Worm (Caenorhabditis elegans): Measurements from ENCODE around the gene cey-4.

The cey-4 gene

ce11 chrIII:10856830-10857229 lies 11.7 kb downstream of the cey-4 start:
- TF ChIP-seq nhr-237 (tag; optimal IDR thresholded peaks at IDR 0.05) (no peak), unc-120 (tag; optimal IDR thresholded peaks at IDR 0.05; ENCODE audit: poor library complexity, severe bottlenecking) (no peak), elt-1 (tag; optimal IDR thresholded peaks at IDR 0.05; ENCODE audit: borderline replicate concordance, insufficient read depth) (no peak), lin-13 (tag; optimal IDR thresholded peaks at IDR 0.05) (no peak), blmp-1 (tag; optimal IDR thresholded peaks at IDR 0.05) (no peak), M03D4.4 (tag; optimal IDR thresholded peaks at IDR 0.05) (no peak), ceh-43 (GFP tag; optimal IDR thresholded peaks at IDR 0.05) (no peak), ceh-39 (tag; optimal IDR thresholded peaks at IDR 0.05) (no peak), nhr-12 (tag; optimal IDR thresholded peaks at IDR 0.05) (no peak), sptf-1 (tag; optimal IDR thresholded peaks at IDR 0.05) (peak; percentile 51), zip-8 (tag; optimal IDR thresholded peaks at IDR 0.05) (no peak), ceh-83 (GFP tag; optimal IDR thresholded peaks at IDR 0.05) (peak; percentile 68), lsy-2 (tag; optimal IDR thresholded peaks at IDR 0.05) (no peak), unc-62 (GFP tag; optimal IDR thresholded peaks at IDR 0.05) (no peak), ztf-11 (tag; optimal IDR thresholded peaks at IDR 0.05) (no peak), snpc-4 (tag; optimal IDR thresholded peaks at IDR 0.05) (no peak), ham-2 (GFP tag; optimal IDR thresholded peaks at IDR 0.05) (no peak), lin-32 (GFP tag; optimal IDR thresholded peaks at IDR 0.05) (peak; percentile 53), drap-1 (GFP tag; optimal IDR thresholded peaks at IDR 0.05) (peak; percentile 33), nhr-76 (tag; optimal IDR thresholded peaks at IDR 0.05) (no peak), elt-3 (tag; optimal IDR thresholded peaks at IDR 0.05) (no peak), mls-2 (tag; optimal IDR thresholded peaks at IDR 0.05) (peak; percentile 26), flh-1 (GFP tag; optimal IDR thresholded peaks at IDR 0.05) (no peak), mab-5 (tag; optimal IDR thresholded peaks at IDR 0.05) (no peak), bed-3 (GFP tag; optimal IDR thresholded peaks at IDR 0.05) (peak; percentile 35), ces-1 (GFP tag; optimal IDR thresholded peaks at IDR 0.05) (no peak), nhr-28 (tag; optimal IDR thresholded peaks at IDR 0.05) (no peak), mep-1 (tag; optimal IDR thresholded peaks at IDR 0.05) (no peak), unc-39 (tag; optimal IDR thresholded peaks at IDR 0.05) (no peak), sem-2 (GFP tag; optimal IDR thresholded peaks at IDR 0.05) (no peak), pha-4 (tag; optimal IDR thresholded peaks at IDR 0.05) (no peak), hlh-1 (tag; optimal IDR thresholded peaks at IDR 0.05) (no peak), tbx-8 (GFP tag; optimal IDR thresholded peaks at IDR 0.05) (no peak), nhr-2 (tag; optimal IDR thresholded peaks at IDR 0.05) (no peak), cnd-1 (tag; optimal IDR thresholded peaks at IDR 0.05) (peak; percentile 77)

- TF ChIP-seq ces-1 (GFP tag; optimal IDR thresholded peaks at IDR 0.05) (peak; percentile 47), nhr-28 (tag; optimal IDR thresholded peaks at IDR 0.05) (no peak), ceh-83 (GFP tag; optimal IDR thresholded peaks at IDR 0.05) (no peak), lsy-2 (tag; optimal IDR thresholded peaks at IDR 0.05) (peak; percentile 6), tbx-8 (GFP tag; optimal IDR thresholded peaks at IDR 0.05) (no peak), nhr-12 (tag; optimal IDR thresholded peaks at IDR 0.05) (no peak), mab-5 (tag; optimal IDR thresholded peaks at IDR 0.05) (no peak), unc-62 (GFP tag; optimal IDR thresholded peaks at IDR 0.05) (no peak), zip-8 (tag; optimal IDR thresholded peaks at IDR 0.05) (no peak), sem-2 (GFP tag; optimal IDR thresholded peaks at IDR 0.05) (no peak), ceh-39 (tag; optimal IDR thresholded peaks at IDR 0.05) (no peak), ceh-43 (GFP tag; optimal IDR thresholded peaks at IDR 0.05) (no peak), lin-32 (GFP tag; optimal IDR thresholded peaks at IDR 0.05) (no peak), blmp-1 (tag; optimal IDR thresholded peaks at IDR 0.05) (no peak), mep-1 (tag; optimal IDR thresholded peaks at IDR 0.05) (peak; percentile 20), snpc-4 (tag; optimal IDR thresholded peaks at IDR 0.05) (no peak), lin-13 (tag; optimal IDR thresholded peaks at IDR 0.05) (no peak), ztf-11 (tag; optimal IDR thresholded peaks at IDR 0.05) (no peak), elt-1 (tag; optimal IDR thresholded peaks at IDR 0.05; ENCODE audit: borderline replicate concordance, insufficient read depth) (no peak), unc-120 (tag; optimal IDR thresholded peaks at IDR 0.05; ENCODE audit: poor library complexity, severe bottlenecking) (peak; percentile 81), ham-2 (GFP tag; optimal IDR thresholded peaks at IDR 0.05) (no peak), flh-1 (GFP tag; optimal IDR thresholded peaks at IDR 0.05) (no peak), nhr-237 (tag; optimal IDR thresholded peaks at IDR 0.05) (no peak), pha-4 (tag; optimal IDR thresholded peaks at IDR 0.05) (no peak), cnd-1 (tag; optimal IDR thresholded peaks at IDR 0.05) (no peak), M03D4.4 (tag; optimal IDR thresholded peaks at IDR 0.05) (no peak), mls-2 (tag; optimal IDR thresholded peaks at IDR 0.05) (peak; percentile 16), unc-39 (tag; optimal IDR thresholded peaks at IDR 0.05) (no peak), bed-3 (GFP tag; optimal IDR thresholded peaks at IDR 0.05) (no peak), elt-3 (tag; optimal IDR thresholded peaks at IDR 0.05) (no peak), hlh-1 (tag; optimal IDR thresholded peaks at IDR 0.05) (peak; percentile 7), drap-1 (GFP tag; optimal IDR thresholded peaks at IDR 0.05) (no peak), nhr-2 (tag; optimal IDR thresholded peaks at IDR 0.05) (no peak), sptf-1 (tag; optimal IDR thresholded peaks at IDR 0.05) (peak; percentile 10), nhr-76 (tag; optimal IDR thresholded peaks at IDR 0.05) (no peak)
These were observed 13.1 kb downstream of the cey-4 start, which contains the start of gene Y39A1C.1 for ce11 chrIII:10855398-10855880. Gene Y39A1C.1 (plus strand): TSS chrIII:10855448.

Data from whole organism, mixed stage, embryonic.